Worm (Caenorhabditis elegans) whole organism, late embryonic: ENCODE results near the gene Y116A8C.463.

ENCODE experiments used
- C38D4.7 ChIP-seq: fragments of 200-800 bp; sonication (Bioruptor generic); optimal IDR thresholded peaks from 2 replicates; lab custom pipeline; 2018; ENCODE audit warnings: mild to moderate bottlenecking, missing genetic modification characterization, moderate library complexity, missing compliant biosample characterization
- ahr-1 ChIP-seq: sonication (generic microtip); optimal IDR thresholded peaks from 2 replicates; lab custom pipeline; 2016; ENCODE audit warnings: missing genetic modification characterization, missing compliant biosample characterization
- nfya-1 ChIP-seq: sonication (generic microtip); optimal IDR thresholded peaks from 2 replicates; lab custom pipeline; 2017; ENCODE audit warnings: missing genetic modification characterization, mild to moderate bottlenecking, missing compliant biosample characterization, antibody characterized with exemption, moderate library complexity
- unc-55 ChIP-seq: sonication (generic microtip); optimal IDR thresholded peaks from 2 replicates; lab custom pipeline; 2017; ENCODE audit warnings: missing biosample characterization, missing genetic modification reagents, missing genetic modification characterization

- no peak for TF ChIP-seq ahr-1 (tag; lab: Kevin White, UChicago)
- TF ChIP-seq C38D4.7 (GFP tag; lab: Kevin White, UChicago), result no peak
- no peak for TF ChIP-seq unc-55
- TF ChIP-seq nfya-1 (tag; lab: Kevin White, UChicago), result no peak
Measured at ce11 chrIV:16924092-16924491, 4.6 kb downstream of the Y116A8C.463 start, which contains the start of gene nep-24.
